Fruit fly (Drosophila melanogaster): ENCODE data around the gene CG9921.
A peak's percentile ranks its signal among the peaks of the same experiment; 100 is the strongest.

CG9921 gene

dm6 chrX:16303636-16304035 is 29.8 kb downstream of the CG9921 start, which contains the start of gene CG3679 (continued):
- no peak for TF ChIP-seq oc (tag; optimal IDR thresholded peaks at IDR 0.05)
- TF ChIP-seq CG11695 (GFP tag; IDR thresholded peaks at IDR 0.05) = no peak
- TF ChIP-seq CG34224 (GFP tag; IDR thresholded peaks at IDR 0.05; ENCODE audit: partially characterized antibody) = peak; percentile 66
- peak; percentile 60; the same call in 2 of the 3 replicates for TF ChIP-seq knrl (GFP tag; IDR thresholded peaks at IDR 0.05; ENCODE audit: partially characterized antibody)
- no peak for TF ChIP-seq CG14014 (GFP tag; IDR thresholded peaks at IDR 0.05)
- no peak for TF ChIP-seq CG17359 (tag; optimal IDR thresholded peaks at IDR 0.05)
- TF ChIP-seq CG1024 (GFP tag; IDR thresholded peaks at IDR 0.05) = 0 out of 2 replicates have a peak, but pooled peaks have one; percentile 31
- no peak for TF ChIP-seq HLHmδ (GFP tag; optimal IDR thresholded peaks at IDR 0.05)
- no peak for TF ChIP-seq aop (GFP tag; IDR thresholded peaks at IDR 0.05)
- peak; percentile 83 for TF ChIP-seq E2f2 (GFP tag; IDR thresholded peaks at IDR 0.05)
- no peak for TF ChIP-seq CG16779 (GFP tag; IDR thresholded peaks at IDR 0.05)
- TF ChIP-seq Sry-β (GFP tag; optimal IDR thresholded peaks at IDR 0.05) = no peak
- no peak for TF ChIP-seq Neu2 (GFP tag; optimal IDR thresholded peaks at IDR 0.05; ENCODE audit: borderline replicate concordance)
- TF ChIP-seq CG9215 (GFP tag; IDR thresholded peaks at IDR 0.05) = no peak
- TF ChIP-seq BEAF-32 (GFP tag; optimal IDR thresholded peaks at IDR 0.05) = peak; percentile 59
- TF ChIP-seq pan (optimal IDR thresholded peaks at IDR 0.05) = no peak
- TF ChIP-seq pan (GFP tag; optimal IDR thresholded peaks at IDR 0.05 in 1 of 2, IDR thresholded peaks at IDR 0.05 in 1 of 2) = no peak
- peak; percentile 75 for TF ChIP-seq CG2116 (GFP tag; optimal IDR thresholded peaks at IDR 0.05)
- no peak for TF ChIP-seq CG6765 (GFP tag; optimal IDR thresholded peaks at IDR 0.05)
- peak; percentile 92 for TF ChIP-seq CG3995 (GFP tag; optimal IDR thresholded peaks at IDR 0.05)
- no peak for TF ChIP-seq CG7928 (GFP tag; optimal IDR thresholded peaks at IDR 0.05)
- TF ChIP-seq Blimp-1 (GFP tag; optimal IDR thresholded peaks at IDR 0.05) = no peak
- no peak for TF ChIP-seq CG6689 (GFP tag; IDR thresholded peaks at IDR 0.05)
- no peak for TF ChIP-seq schlank (tag; optimal IDR thresholded peaks at IDR 0.05)
- no peak for TF ChIP-seq Lim3 (GFP tag; IDR thresholded peaks at IDR 0.05)
- no peak for TF ChIP-seq cwo (GFP tag; optimal IDR thresholded peaks at IDR 0.05)
- TF ChIP-seq D19B (GFP tag; optimal IDR thresholded peaks at IDR 0.05) = no peak
- TF ChIP-seq gro (GFP tag; optimal IDR thresholded peaks at IDR 0.05) = no peak
- TF ChIP-seq CG10654 (GFP tag; optimal IDR thresholded peaks at IDR 0.05) = no peak
- no peak for TF ChIP-seq CG18599 (GFP tag; optimal IDR thresholded peaks at IDR 0.05)
- 0 out of 2 replicates have a peak, but pooled peaks have one; percentile 10 for TF ChIP-seq Xrp1 (GFP tag; IDR thresholded peaks at IDR 0.05)
- TF ChIP-seq CG14860 (GFP tag; IDR thresholded peaks at IDR 0.05; ENCODE audit: partially characterized antibody) = peak; percentile 67
- TF ChIP-seq CG13775 (GFP tag; optimal IDR thresholded peaks at IDR 0.05) = no peak
- TF ChIP-seq hb (GFP tag; IDR thresholded peaks at IDR 0.05; ENCODE audit: partially characterized antibody) = peak; percentile 55; the same call in 2 of the 3 replicates
- no peak for TF ChIP-seq odd (GFP tag; optimal IDR thresholded peaks at IDR 0.05)
- no peak for TF ChIP-seq ci (GFP tag; IDR thresholded peaks at IDR 0.05)
- TF ChIP-seq mld (GFP tag; IDR thresholded peaks at IDR 0.05; ENCODE audit: partially characterized antibody) = peak; percentile 65; the same call in 1 of the 3 replicates
- TF ChIP-seq CG16813 (GFP tag; IDR thresholded peaks at IDR 0.05; ENCODE audit: partially characterized antibody) = peak; percentile 66
- no peak for TF ChIP-seq Adf1 (GFP tag; IDR thresholded peaks at IDR 0.05)
- no peak for TF ChIP-seq zfh1 (GFP tag; IDR thresholded peaks at IDR 0.05)
- no peak for TF ChIP-seq GATAe (GFP tag; conservative IDR thresholded peaks at IDR 0.05)
- no peak for TF ChIP-seq sna (GFP tag; IDR thresholded peaks at IDR 0.05; ENCODE audit: partially characterized antibody)
- no peak for TF ChIP-seq croc (GFP tag; conservative IDR thresholded peaks at IDR 0.05)
- TF ChIP-seq H2.0 (GFP tag; IDR thresholded peaks at IDR 0.05) = no peak
- TF ChIP-seq CG32767 (GFP tag; IDR thresholded peaks at IDR 0.05) = 0 out of 2 replicates have a peak, but pooled peaks have one; percentile 19
- no peak for TF ChIP-seq CG5245 (GFP tag; optimal IDR thresholded peaks at IDR 0.05)
- TF ChIP-seq HLH4C (GFP tag; IDR thresholded peaks at IDR 0.05; ENCODE audit: partially characterized antibody) = peak; percentile 78
- no peak for TF ChIP-seq CG5953 (GFP tag; IDR thresholded peaks at IDR 0.05)
- TF ChIP-seq CG14050 (GFP tag; IDR thresholded peaks at IDR 0.05) = no peak
- TF ChIP-seq CG12219 (GFP tag; optimal IDR thresholded peaks at IDR 0.05) = no peak
